Worm (Caenorhabditis elegans): ENCODE measurements around the gene Y51A2A.6.

DNA sequence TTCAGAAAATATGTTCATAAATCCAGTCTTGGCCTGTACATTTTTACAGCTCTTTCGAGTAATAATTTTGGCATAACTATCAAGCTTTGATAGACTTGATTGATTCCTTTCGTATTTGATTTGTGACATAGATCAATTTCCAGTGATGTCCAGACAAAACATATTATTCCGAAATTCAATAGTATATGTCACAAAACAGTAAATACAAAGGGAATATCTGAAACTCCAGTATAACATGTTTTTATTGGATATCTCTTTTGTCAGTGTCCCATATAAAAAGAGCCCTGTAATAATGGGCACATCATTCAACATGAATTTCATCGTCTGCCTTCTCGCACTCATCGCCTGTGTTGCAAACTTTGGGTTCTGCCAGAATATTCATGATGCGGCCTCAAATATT is 11.9 kb upstream of the Y51A2A.6 start, which contains the start of gene Y51A2A.4:
- TF ChIP-seq ceh-16 (tag; optimal IDR thresholded peaks at IDR 0.05) = no peak
- no peak for TF ChIP-seq lin-39 (tag; optimal IDR thresholded peaks at IDR 0.05)
- no peak for TF ChIP-seq C34F6.9 (tag; optimal IDR thresholded peaks at IDR 0.05)
- no peak for TF ChIP-seq nhr-237 (tag; optimal IDR thresholded peaks at IDR 0.05)
